Worm (Caenorhabditis elegans) whole organism, midembryonic: ENCODE results near the gene copg-1.

Experiments
- T22C8.4 ChIP-seq: fragments of 200-800 bp; sonication (Bioruptor generic); IDR thresholded peaks from 2 replicates; pipeline ENCODE4 v1.3.6; 2022; ENCODE audit warnings: missing genetic modification characterization, missing compliant biosample characterization
- cog-1 ChIP-seq: sonication (generic microtip); optimal IDR thresholded peaks from 2 replicates; lab custom pipeline; 2016; ENCODE audit warnings: missing genetic modification characterization, missing compliant biosample characterization
- flt-1 ChIP-seq: fragments of 200-800 bp; sonication (Bioruptor generic); IDR thresholded peaks from 2 replicates; pipeline ENCODE4 v1.3.6; 2022; ENCODE audit warnings: missing genetic modification characterization, missing compliant biosample characterization
- klf-2 ChIP-seq: fragments of 200-800 bp; sonication (Bioruptor generic); conservative IDR thresholded peaks from 2 replicates; pipeline ENCODE4 v1.3.6; 2022; ENCODE audit warnings: missing genetic modification reagents, missing genetic modification characterization, missing compliant biosample characterization
- med-1 ChIP-seq: sonication (generic microtip); optimal IDR thresholded peaks from 2 replicates; lab custom pipeline; 2017; ENCODE audit warnings: missing genetic modification characterization, mild to moderate bottlenecking, missing compliant biosample characterization, antibody characterized with exemption, missing genetic modification reagents; ENCODE audit not compliant: insufficient read depth
- ref-1 ChIP-seq: fragments of 200-800 bp; sonication (Bioruptor generic); conservative IDR thresholded peaks from 2 replicates; pipeline ENCODE4 v1.3.6; 2022; ENCODE audit warnings: missing genetic modification reagents, missing genetic modification characterization, missing compliant biosample characterization
- tab-1 ChIP-seq: fragments of 200-800 bp; sonication (Bioruptor generic); IDR thresholded peaks from 2 replicates; pipeline ENCODE4 v1.3.6; 2022; ENCODE audit warnings: missing genetic modification characterization, missing compliant biosample characterization
- ztf-23 ChIP-seq: fragments of 200-800 bp; sonication (Bioruptor generic); IDR thresholded peaks from 2 replicates; pipeline ENCODE4 v1.3.6; 2022; ENCODE audit warnings: missing genetic modification reagents, missing genetic modification characterization, missing compliant biosample characterization
- ztf-29 ChIP-seq: fragments of 200-800 bp; sonication (Bioruptor generic); IDR thresholded peaks from 2 replicates; pipeline ENCODE4 v1.3.6; 2022; ENCODE audit warnings: missing genetic modification reagents, missing genetic modification characterization, missing compliant biosample characterization

copg-1 gene

ce11 chrIV:10151439-10151997 is at the start of gene copg-1:
Gene copg-1, plus strand, starts transcription at chrIV:10151947.
- no peak for TF ChIP-seq klf-2 (GFP tag; lab: Robert Waterston, UW)
- no peak for TF ChIP-seq T22C8.4 (GFP tag; lab: Robert Waterston, UW)
- no peak for TF ChIP-seq ztf-29 (GFP tag; lab: Robert Waterston, UW)
- no peak for TF ChIP-seq ref-1 (GFP tag; lab: Robert Waterston, UW)
- TF ChIP-seq cog-1 (tag; lab: Kevin White, UChicago), result no peak
- no peak for TF ChIP-seq flt-1
- TF ChIP-seq ztf-23, result no peak
- no peak for TF ChIP-seq med-1 (GFP tag; lab: Kevin White, UChicago)
- TF ChIP-seq tab-1 (GFP tag; lab: Robert Waterston, UW), result no peak

DNA sequence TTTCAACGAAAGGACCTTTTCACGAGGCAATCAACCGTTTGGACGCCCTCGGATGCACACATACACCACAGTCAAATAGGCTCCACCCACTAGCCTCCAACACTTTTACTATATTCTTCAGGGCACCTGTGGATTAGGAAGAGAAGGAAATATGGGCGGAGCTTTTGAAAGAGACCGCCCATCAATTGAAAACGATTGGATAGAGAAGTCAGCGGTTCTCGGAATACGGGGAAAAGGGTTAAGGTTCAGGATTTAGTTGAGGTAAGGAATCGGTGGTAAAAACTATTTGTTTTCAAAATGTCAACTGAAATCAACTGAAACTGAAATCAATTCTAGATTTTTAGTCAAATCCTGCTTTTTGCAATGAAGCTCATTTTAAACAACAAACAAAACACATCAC is 41.3 kb upstream of the copg-1 start, which contains the start of gene egl-38:
Gene egl-38 (minus strand): TSS at position 101 of the 400 bp plus-strand sequence.
- TF ChIP-seq ztf-23 (no peak), ref-1 (GFP tag; lab: Robert Waterston, UW) (no peak), klf-2 (GFP tag; lab: Robert Waterston, UW) (no peak), flt-1 (no peak), med-1 (GFP tag; lab: Kevin White, UChicago) (no peak), cog-1 (tag; lab: Kevin White, UChicago) (no peak), tab-1 (GFP tag; lab: Robert Waterston, UW) (no peak), ztf-29 (GFP tag; lab: Robert Waterston, UW) (no peak), T22C8.4 (GFP tag; lab: Robert Waterston, UW) (no peak)

ce11 chrIV:10110870-10111269 is 40.9 kb upstream of the copg-1 start:
- no peak for TF ChIP-seq ztf-29 (GFP tag; lab: Robert Waterston, UW)
- TF ChIP-seq ztf-23, result no peak
- TF ChIP-seq klf-2 (GFP tag; lab: Robert Waterston, UW), result no peak
- no peak for TF ChIP-seq flt-1
- TF ChIP-seq ref-1 (GFP tag; lab: Robert Waterston, UW), result no peak
- no peak for TF ChIP-seq med-1 (GFP tag; lab: Kevin White, UChicago)
- TF ChIP-seq cog-1 (tag; lab: Kevin White, UChicago), result no peak
- TF ChIP-seq T22C8.4 (GFP tag; lab: Robert Waterston, UW), result no peak
- no peak for TF ChIP-seq tab-1 (GFP tag; lab: Robert Waterston, UW)

- TF ChIP-seq flt-1 (no peak), cog-1 (tag; lab: Kevin White, UChicago) (no peak), klf-2 (GFP tag; lab: Robert Waterston, UW) (no peak), ztf-29 (GFP tag; lab: Robert Waterston, UW) (no peak), ref-1 (GFP tag; lab: Robert Waterston, UW) (no peak), ztf-23 (no peak), tab-1 (GFP tag; lab: Robert Waterston, UW) (no peak), T22C8.4 (GFP tag; lab: Robert Waterston, UW) (no peak), med-1 (GFP tag; lab: Kevin White, UChicago) (no peak)
These were observed 40.3 kb upstream of the copg-1 start, which contains the start of gene spch-1 for ce11 chrIV:10111441-10111840. Gene spch-1, minus strand, starts transcription at chrIV:10111541.

- TF ChIP-seq flt-1 (no peak), T22C8.4 (GFP tag; lab: Robert Waterston, UW) (no peak)
These were observed 39.2 kb upstream of the copg-1 start, which contains the start of gene nsph-3.2 for ce11 chrIV:10112570-10112969. Gene nsph-3.2, plus strand, starts transcription at chrIV:10112870.

DNA sequence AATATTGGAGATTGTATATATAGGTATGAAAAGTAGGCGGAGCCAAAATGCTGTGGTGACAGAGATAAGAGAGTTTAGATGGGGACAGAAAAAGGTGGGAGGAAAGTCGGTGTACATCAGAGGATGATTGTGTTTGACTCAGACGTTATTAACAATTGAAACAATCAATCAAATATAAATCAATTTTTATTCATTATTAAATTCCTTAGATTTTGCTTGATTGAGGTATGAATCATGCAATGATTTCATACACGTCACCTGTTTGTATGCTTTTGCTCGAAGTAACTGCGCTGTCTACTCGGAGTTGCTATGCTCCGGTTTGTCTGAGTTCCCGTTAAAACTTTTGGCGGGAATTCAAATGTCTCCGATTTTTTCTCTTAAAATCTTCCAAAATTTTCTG is 36.6 kb upstream of the copg-1 start, which contains the start of gene C04G2.10:
Gene C04G2.10 (plus strand): TSS at position 301 of the 400 bp plus-strand sequence.
- TF ChIP-seq cog-1 (tag; lab: Kevin White, UChicago) (no peak), klf-2 (GFP tag; lab: Robert Waterston, UW) (no peak), tab-1 (GFP tag; lab: Robert Waterston, UW) (no peak), T22C8.4 (GFP tag; lab: Robert Waterston, UW) (no peak), med-1 (GFP tag; lab: Kevin White, UChicago) (no peak), ztf-29 (GFP tag; lab: Robert Waterston, UW) (no peak), ref-1 (GFP tag; lab: Robert Waterston, UW) (no peak), ztf-23 (no peak), flt-1 (no peak)

DNA sequence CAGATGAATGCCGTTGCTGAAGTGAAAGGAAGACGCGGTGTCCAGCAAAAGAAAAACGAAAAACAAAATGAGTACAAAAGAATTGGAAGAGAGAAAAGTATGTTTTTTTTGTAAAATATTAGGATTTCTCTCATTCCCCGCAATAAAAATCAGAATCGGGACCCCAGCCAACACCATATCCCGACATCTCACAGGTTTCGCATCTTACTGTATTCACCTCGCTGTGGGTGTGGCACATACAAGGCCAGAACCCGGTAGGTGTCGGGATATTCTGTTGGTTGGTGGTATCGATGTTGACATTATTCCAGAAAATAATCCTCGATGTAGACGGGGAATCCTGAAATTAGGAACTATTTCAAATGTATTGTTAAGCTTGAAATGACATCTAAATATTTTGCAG is 35.0 kb upstream of the copg-1 start:
- TF ChIP-seq cog-1 (tag; lab: Kevin White, UChicago) (no peak), ztf-29 (GFP tag; lab: Robert Waterston, UW) (no peak), flt-1 (no peak)

- TF ChIP-seq ref-1 (GFP tag; lab: Robert Waterston, UW) (no peak), flt-1 (no peak), ztf-23 (no peak), klf-2 (GFP tag; lab: Robert Waterston, UW) (no peak), cog-1 (tag; lab: Kevin White, UChicago) (no peak), ztf-29 (GFP tag; lab: Robert Waterston, UW) (no peak)
These were observed 29.5 kb upstream of the copg-1 start, which contains the start of gene irld-21 for ce11 chrIV:10122205-10122604. Gene irld-21, minus strand, starts transcription at chrIV:10122305.

ce11 chrIV:10126544-10126943 is 25.2 kb upstream of the copg-1 start, which contains the start of gene ctf-18:
Gene ctf-18, minus strand, starts transcription at chrIV:10126644.
- no peak for TF ChIP-seq cog-1 (tag; lab: Kevin White, UChicago)
- TF ChIP-seq ref-1 (GFP tag; lab: Robert Waterston, UW), result no peak
- TF ChIP-seq ztf-29 (GFP tag; lab: Robert Waterston, UW), result no peak
- TF ChIP-seq ztf-23, result no peak
- no peak for TF ChIP-seq flt-1
- no peak for TF ChIP-seq klf-2 (GFP tag; lab: Robert Waterston, UW)
- TF ChIP-seq T22C8.4 (GFP tag; lab: Robert Waterston, UW), result no peak
- TF ChIP-seq tab-1 (GFP tag; lab: Robert Waterston, UW), result no peak
- no peak for TF ChIP-seq med-1 (GFP tag; lab: Kevin White, UChicago)
